Comparison of ENCODE assay signal across 1 fruit fly cellular context in the genomic region with DNA sequence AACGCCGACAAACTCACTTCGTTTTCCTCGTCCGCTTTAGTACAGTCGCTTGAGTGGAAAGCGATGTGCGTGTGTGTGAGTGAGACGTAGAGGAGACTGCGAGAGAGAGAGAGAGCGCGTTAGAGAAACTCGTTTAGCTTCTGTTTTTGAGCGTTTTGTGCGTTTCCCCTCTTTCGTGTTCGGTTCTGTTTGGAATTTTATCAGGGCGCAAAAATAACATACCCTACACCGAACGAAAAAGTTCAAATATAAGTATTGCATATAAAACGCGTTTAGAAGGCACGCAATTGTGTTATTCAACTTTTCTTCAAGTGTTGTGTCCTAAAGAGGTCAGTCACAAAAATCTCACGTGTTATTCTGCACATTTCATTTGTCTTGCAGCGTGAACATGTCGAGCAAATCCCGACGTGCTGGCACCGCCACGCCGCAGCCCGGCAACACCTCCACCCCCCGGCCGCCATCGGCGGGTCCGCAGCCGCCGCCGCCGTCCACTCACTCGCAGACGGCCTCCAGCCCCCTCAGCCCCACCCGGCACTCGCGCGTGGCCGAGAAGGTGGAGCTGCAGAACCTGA.
TF ChIP-seq lines count a peak whose summit lies in the region.

No protein-coding gene starts in this region.

TF ChIP-seq in whole organism, embryonic, 481 proteins besides CTCF, POLR2A, EP300 and RAD21 (continued from another document and continues in another):
- peak; percentile 70; the same call in 2 of the 4 replicates for TF ChIP-seq chinmo (GFP tag; IDR thresholded peaks at IDR 0.05; lab: Robert Waterston, UW; ENCODE audit: partially characterized antibody)
- TF ChIP-seq wdn (GFP tag; IDR thresholded peaks at IDR 0.05; lab: Robert Waterston, UW): peak; percentile 60
- peak; percentile 73 for TF ChIP-seq CG10274 (GFP tag; optimal IDR thresholded peaks at IDR 0.05; lab: Kevin White, UChicago)
- TF ChIP-seq scrt (GFP tag; optimal IDR thresholded peaks at IDR 0.05; lab: Kevin White, UChicago): peak; percentile 26
- TF ChIP-seq E2f2 (GFP tag; IDR thresholded peaks at IDR 0.05; lab: Robert Waterston, UW): peak; percentile 47
- TF ChIP-seq CG30431 (GFP tag; optimal IDR thresholded peaks at IDR 0.05; lab: Kevin White, UChicago): no peak
- TF ChIP-seq psq (GFP tag; optimal IDR thresholded peaks at IDR 0.05; lab: Kevin White, UChicago): peak; percentile 44
- TF ChIP-seq nmo (GFP tag; optimal IDR thresholded peaks at IDR 0.05; lab: Kevin White, UChicago): peak; percentile 27
- no peak for TF ChIP-seq gcm (GFP tag; optimal IDR thresholded peaks at IDR 0.05; lab: Kevin White, UChicago)
- TF ChIP-seq Trl (optimal IDR thresholded peaks at IDR 0.05; lab: Kevin White, UChicago): peak; percentile 81 to 90
- peak; percentile 49 for TF ChIP-seq Trl (GFP tag; optimal IDR thresholded peaks at IDR 0.05; lab: Kevin White, UChicago)
- peak; percentile 24 for TF ChIP-seq Bgb (GFP tag; IDR thresholded peaks at IDR 0.05; lab: Robert Waterston, UW; ENCODE audit: partially characterized antibody)
- TF ChIP-seq inv (GFP tag; IDR thresholded peaks at IDR 0.05; lab: Robert Waterston, UW; ENCODE audit: partially characterized antibody): no peak
- peak; percentile 58 for TF ChIP-seq CG6854 (GFP tag; optimal IDR thresholded peaks at IDR 0.05; lab: Kevin White, UChicago)
- peak; percentile 31 for TF ChIP-seq CG8388 (GFP tag; optimal IDR thresholded peaks at IDR 0.05; lab: Kevin White, UChicago)
- peak; percentile 27 for TF ChIP-seq Dad (GFP tag; optimal IDR thresholded peaks at IDR 0.05; lab: Kevin White, UChicago)
- peak; percentile 49 for TF ChIP-seq Antp (GFP tag; optimal IDR thresholded peaks at IDR 0.05; lab: Kevin White, UChicago)
- peak; percentile 39 for TF ChIP-seq CG6765 (GFP tag; optimal IDR thresholded peaks at IDR 0.05; lab: Kevin White, UChicago)
- no peak for TF ChIP-seq wor (GFP tag; IDR thresholded peaks at IDR 0.05; lab: Robert Waterston, UW)
- TF ChIP-seq Ets97D (GFP tag; optimal IDR thresholded peaks at IDR 0.05; lab: Kevin White, UChicago): no peak
- TF ChIP-seq ab (GFP tag; optimal IDR thresholded peaks at IDR 0.05; lab: Kevin White, UChicago): peak; percentile 15
- TF ChIP-seq CG16813 (GFP tag; IDR thresholded peaks at IDR 0.05; lab: Robert Waterston, UW; ENCODE audit: partially characterized antibody): peak; percentile 36; the same call in 1 of the 3 replicates
- peak; percentile 7; the same call in 1 of the 2 replicates for TF ChIP-seq esg (GFP tag; conservative IDR thresholded peaks at IDR 0.05; lab: Robert Waterston, UW)
- peak; percentile 68 for TF ChIP-seq Hr39 (optimal IDR thresholded peaks at IDR 0.05; lab: Kevin White, UChicago)
- peak; percentile 46 for TF ChIP-seq CG3847 (GFP tag; IDR thresholded peaks at IDR 0.05; lab: Robert Waterston, UW)
- peak; percentile 4 for TF ChIP-seq CG14710 (tag; optimal IDR thresholded peaks at IDR 0.05; lab: Kevin White, UChicago)
- peak; percentile 61 for TF ChIP-seq CHES-1-like (GFP tag; optimal IDR thresholded peaks at IDR 0.05; lab: Kevin White, UChicago)
- TF ChIP-seq Neu2 (GFP tag; optimal IDR thresholded peaks at IDR 0.05; lab: Kevin White, UChicago; ENCODE audit: borderline replicate concordance): no peak
- no peak for TF ChIP-seq Rx (GFP tag; IDR thresholded peaks at IDR 0.05; lab: Robert Waterston, UW)
- peak; percentile 54; the same call in 1 of the 2 replicates for TF ChIP-seq sisA (GFP tag; IDR thresholded peaks at IDR 0.05; lab: Robert Waterston, UW)
- TF ChIP-seq lab (GFP tag; optimal IDR thresholded peaks at IDR 0.05; lab: Kevin White, UChicago): no peak
- TF ChIP-seq Eip74EF (GFP tag; optimal IDR thresholded peaks at IDR 0.05; lab: Kevin White, UChicago): peak in 1 of 2 experiments; percentile 22
- 0 out of 2 replicates have a peak, but pooled peaks have one; percentile 5 for TF ChIP-seq CG13287 (GFP tag; IDR thresholded peaks at IDR 0.05; lab: Robert Waterston, UW; ENCODE audit: partially characterized antibody)
- no peak for TF ChIP-seq CG12769 (tag; optimal IDR thresholded peaks at IDR 0.05; lab: Kevin White, UChicago)
- 0 out of 3 replicates have a peak, but pooled peaks have one; percentile 50 for TF ChIP-seq CG6175 (GFP tag; IDR thresholded peaks at IDR 0.05; lab: Robert Waterston, UW)
- TF ChIP-seq Ravus (GFP tag; IDR thresholded peaks at IDR 0.05; lab: Robert Waterston, UW): no peak
- peak; percentile 57 for TF ChIP-seq PHDP (tag; optimal IDR thresholded peaks at IDR 0.05; lab: Kevin White, UChicago)
- TF ChIP-seq CG17829 (tag; optimal IDR thresholded peaks at IDR 0.05; lab: Kevin White, UChicago): peak; percentile 8
- TF ChIP-seq insv (GFP tag; optimal IDR thresholded peaks at IDR 0.05; lab: Kevin White, UChicago): peak in 1 of 2 experiments; percentile 27
- no peak for TF ChIP-seq hb (GFP tag; IDR thresholded peaks at IDR 0.05; lab: Robert Waterston, UW; ENCODE audit: partially characterized antibody)
- peak; percentile 57; the same call in 2 of the 3 replicates for TF ChIP-seq tgo (GFP tag; IDR thresholded peaks at IDR 0.05; lab: Robert Waterston, UW)
- TF ChIP-seq CG7556 (GFP tag; optimal IDR thresholded peaks at IDR 0.05; lab: Kevin White, UChicago): peak; percentile 44
- TF ChIP-seq ttk (GFP tag; IDR thresholded peaks at IDR 0.05; lab: Robert Waterston, UW): peak; percentile 27; the same call in 1 of the 2 replicates
- TF ChIP-seq kay (GFP tag; optimal IDR thresholded peaks at IDR 0.05; lab: Kevin White, UChicago): peak; percentile 11
- peak; percentile 95 for TF ChIP-seq crol (GFP tag; IDR thresholded peaks at IDR 0.05; lab: Robert Waterston, UW)
- no peak; the same call in 1 of the 2 replicates for TF ChIP-seq CG6272 (GFP tag; IDR thresholded peaks at IDR 0.05; lab: Robert Waterston, UW)
- TF ChIP-seq Hr78 (GFP tag; optimal IDR thresholded peaks at IDR 0.05; lab: Kevin White, UChicago): peak in 1 of 2 experiments; percentile 34
- TF ChIP-seq CG9727 (GFP tag; optimal IDR thresholded peaks at IDR 0.05; lab: Kevin White, UChicago): peak; percentile 53
- TF ChIP-seq Atf6 (GFP tag; IDR thresholded peaks at IDR 0.05; lab: Robert Waterston, UW): peak; percentile 71
- peak; percentile 14 for TF ChIP-seq CG18011 (GFP tag; optimal IDR thresholded peaks at IDR 0.05; lab: Kevin White, UChicago)
- 0 out of 2 replicates have a peak, but pooled peaks have one; percentile 47 for TF ChIP-seq NFAT (GFP tag; IDR thresholded peaks at IDR 0.05; lab: Robert Waterston, UW)
- peak; percentile 49 for TF ChIP-seq dm (GFP tag; optimal IDR thresholded peaks at IDR 0.05; lab: Kevin White, UChicago)
- peak; percentile 70 for TF ChIP-seq her (GFP tag; optimal IDR thresholded peaks at IDR 0.05; lab: Kevin White, UChicago)
- peak; percentile 71 for TF ChIP-seq lilli (GFP tag; optimal IDR thresholded peaks at IDR 0.05; lab: Kevin White, UChicago)
- TF ChIP-seq Mes4 (GFP tag; optimal IDR thresholded peaks at IDR 0.05; lab: Kevin White, UChicago): peak; percentile 18
- TF ChIP-seq cas (GFP tag; IDR thresholded peaks at IDR 0.05; lab: Robert Waterston, UW): peak; percentile 36; the same call in 1 of the 2 replicates
- TF ChIP-seq CG13775 (GFP tag; optimal IDR thresholded peaks at IDR 0.05; lab: Kevin White, UChicago): peak; percentile 49
- TF ChIP-seq CG4328 (GFP tag; optimal IDR thresholded peaks at IDR 0.05; lab: Kevin White, UChicago): no peak
- peak; percentile 13 for TF ChIP-seq tx (GFP tag; optimal IDR thresholded peaks at IDR 0.05; lab: Kevin White, UChicago)
- TF ChIP-seq CG12071 (GFP tag; optimal IDR thresholded peaks at IDR 0.05; lab: Kevin White, UChicago): peak; percentile 32
- peak; percentile 55 for TF ChIP-seq Hsf (GFP tag; optimal IDR thresholded peaks at IDR 0.05; lab: Kevin White, UChicago)
- peak; percentile 26 for TF ChIP-seq CG13296 (GFP tag; optimal IDR thresholded peaks at IDR 0.05; lab: Kevin White, UChicago)
- peak; percentile 34 for TF ChIP-seq pum (GFP tag; optimal IDR thresholded peaks at IDR 0.05; lab: Kevin White, UChicago)
- peak; percentile 45 for TF ChIP-seq NfI (GFP tag; optimal IDR thresholded peaks at IDR 0.05; lab: Kevin White, UChicago)
- TF ChIP-seq bcd (GFP tag; optimal IDR thresholded peaks at IDR 0.05; lab: Kevin White, UChicago): peak; percentile 53
- no peak for TF ChIP-seq salm (tag; optimal IDR thresholded peaks at IDR 0.05; lab: Kevin White, UChicago)
- no peak for TF ChIP-seq gsb-n (tag; optimal IDR thresholded peaks at IDR 0.05; lab: Kevin White, UChicago)
- TF ChIP-seq CG10565 (GFP tag; optimal IDR thresholded peaks at IDR 0.05; lab: Kevin White, UChicago): no peak
- TF ChIP-seq cg (GFP tag; optimal IDR thresholded peaks at IDR 0.05; lab: Kevin White, UChicago): peak; percentile 88
- TF ChIP-seq grn (GFP tag; optimal IDR thresholded peaks at IDR 0.05; lab: Kevin White, UChicago): no peak
- TF ChIP-seq Deaf1 (tag; optimal IDR thresholded peaks at IDR 0.05; lab: Kevin White, UChicago): peak; percentile 66
- TF ChIP-seq CrebB (tag; optimal IDR thresholded peaks at IDR 0.05; lab: Kevin White, UChicago): peak; percentile 36
- no peak for TF ChIP-seq Atf-2 (GFP tag; optimal IDR thresholded peaks at IDR 0.05; lab: Kevin White, UChicago)
- no peak for TF ChIP-seq zen (tag; optimal IDR thresholded peaks at IDR 0.05; lab: Kevin White, UChicago)
- TF ChIP-seq Myb (GFP tag; optimal IDR thresholded peaks at IDR 0.05; lab: Kevin White, UChicago): no peak
- TF ChIP-seq Hr3 (GFP tag; optimal IDR thresholded peaks at IDR 0.05; lab: Kevin White, UChicago): peak; percentile 50
- peak; percentile 9 for TF ChIP-seq pnt (GFP tag; optimal IDR thresholded peaks at IDR 0.05; lab: Kevin White, UChicago)
- TF ChIP-seq Ptx1 (GFP tag; IDR thresholded peaks at IDR 0.05; lab: Robert Waterston, UW): peak; percentile 69
- 0 out of 2 replicates have a peak, but pooled peaks have one; percentile 35 for TF ChIP-seq CG32772 (GFP tag; IDR thresholded peaks at IDR 0.05; lab: Robert Waterston, UW)
- TF ChIP-seq Hand (GFP tag; optimal IDR thresholded peaks at IDR 0.05; lab: Kevin White, UChicago): peak; percentile 35
- TF ChIP-seq trem (tag; optimal IDR thresholded peaks at IDR 0.05; lab: Kevin White, UChicago): peak; percentile 26
- peak; percentile 76 for TF ChIP-seq CG2120 (GFP tag; optimal IDR thresholded peaks at IDR 0.05; lab: Kevin White, UChicago)
- peak; percentile 42; the same call in 1 of the 3 replicates for TF ChIP-seq ase (GFP tag; IDR thresholded peaks at IDR 0.05; lab: Robert Waterston, UW)
- TF ChIP-seq CG12236 (GFP tag; optimal IDR thresholded peaks at IDR 0.05; lab: Kevin White, UChicago): no peak
- no peak for TF ChIP-seq fd64A (GFP tag; optimal IDR thresholded peaks at IDR 0.05; lab: Kevin White, UChicago)
- TF ChIP-seq slbo (GFP tag; IDR thresholded peaks at IDR 0.05; lab: Robert Waterston, UW): peak; percentile 71
- no peak for TF ChIP-seq Scr (GFP tag; IDR thresholded peaks at IDR 0.05; lab: Robert Waterston, UW; ENCODE audit: partially characterized antibody)
- no peak; the same call in 1 of the 2 replicates for TF ChIP-seq peb (GFP tag; IDR thresholded peaks at IDR 0.05; lab: Robert Waterston, UW)
- TF ChIP-seq CG8089 (GFP tag; optimal IDR thresholded peaks at IDR 0.05; lab: Kevin White, UChicago): peak; percentile 21
- TF ChIP-seq kni (GFP tag; optimal IDR thresholded peaks at IDR 0.05; lab: Kevin White, UChicago): no peak
- peak; percentile 36 for TF ChIP-seq CG18262 (tag; optimal IDR thresholded peaks at IDR 0.05; lab: Kevin White, UChicago)
- TF ChIP-seq zf30C (GFP tag; optimal IDR thresholded peaks at IDR 0.05; lab: Kevin White, UChicago): peak; percentile 96
- TF ChIP-seq CG7987 (GFP tag; optimal IDR thresholded peaks at IDR 0.05; lab: Kevin White, UChicago): peak; percentile 42
- peak; percentile 36; the same call in 1 of the 2 replicates for TF ChIP-seq chm (GFP tag; IDR thresholded peaks at IDR 0.05; lab: Robert Waterston, UW)
- peak; percentile 40 for TF ChIP-seq CG12942 (GFP tag; optimal IDR thresholded peaks at IDR 0.05; lab: Kevin White, UChicago)
- no peak for TF ChIP-seq Kr (GFP tag; optimal IDR thresholded peaks at IDR 0.05; lab: Kevin White, UChicago)
- TF ChIP-seq tio (GFP tag; optimal IDR thresholded peaks at IDR 0.05; lab: Kevin White, UChicago): no peak
- TF ChIP-seq CG11695 (GFP tag; IDR thresholded peaks at IDR 0.05; lab: Robert Waterston, UW): peak; percentile 70
- peak; percentile 11 for TF ChIP-seq chn (GFP tag; optimal IDR thresholded peaks at IDR 0.05; lab: Kevin White, UChicago)
- peak; percentile 38 for TF ChIP-seq pho (GFP tag; optimal IDR thresholded peaks at IDR 0.05; lab: Kevin White, UChicago)
- TF ChIP-seq Mrtf (GFP tag; IDR thresholded peaks at IDR 0.05; lab: Robert Waterston, UW): peak; percentile 50; the same call in 1 of the 3 replicates
- 0 out of 3 replicates have a peak, but pooled peaks have one; percentile 18 for TF ChIP-seq otp (GFP tag; IDR thresholded peaks at IDR 0.05; lab: Robert Waterston, UW)
- peak; percentile 30 for TF ChIP-seq org-1 (GFP tag; optimal IDR thresholded peaks at IDR 0.05; lab: Kevin White, UChicago)
- TF ChIP-seq maf-S (GFP tag; optimal IDR thresholded peaks at IDR 0.05; lab: Kevin White, UChicago): peak; percentile 7
- no peak for TF ChIP-seq hkb (optimal IDR thresholded peaks at IDR 0.05; lab: Kevin White, UChicago)
- TF ChIP-seq hkb (GFP tag; IDR thresholded peaks at IDR 0.05; lab: Robert Waterston, UW): peak; percentile 80
- TF ChIP-seq grau (tag; optimal IDR thresholded peaks at IDR 0.05; lab: Kevin White, UChicago): peak; percentile 63
- TF ChIP-seq gcm2 (GFP tag; optimal IDR thresholded peaks at IDR 0.05; lab: Kevin White, UChicago): no peak
- TF ChIP-seq bab2 (GFP tag; optimal IDR thresholded peaks at IDR 0.05; lab: Kevin White, UChicago): peak; percentile 61
- peak; percentile 15 for TF ChIP-seq MESR4 (GFP tag; optimal IDR thresholded peaks at IDR 0.05; lab: Kevin White, UChicago)
- no peak for TF ChIP-seq h (optimal IDR thresholded peaks at IDR 0.05; lab: Kevin White, UChicago)
- TF ChIP-seq Dll (GFP tag; IDR thresholded peaks at IDR 0.05; lab: Robert Waterston, UW; ENCODE audit: partially characterized antibody): 0 out of 4 replicates have a peak, but pooled peaks have one; percentile 9
- TF ChIP-seq Dfd (GFP tag; optimal IDR thresholded peaks at IDR 0.05; lab: Kevin White, UChicago): no peak
- TF ChIP-seq CG9817 (tag; optimal IDR thresholded peaks at IDR 0.05; lab: Kevin White, UChicago): peak; percentile 27
- TF ChIP-seq lov (optimal IDR thresholded peaks at IDR 0.05; lab: Kevin White, UChicago): no peak
- TF ChIP-seq lov (GFP tag; IDR thresholded peaks at IDR 0.05; lab: Robert Waterston, UW): 0 out of 3 replicates have a peak, but pooled peaks have one; percentile 42
- no peak for TF ChIP-seq gem (tag; optimal IDR thresholded peaks at IDR 0.05; lab: Kevin White, UChicago)
- peak; percentile 38 for TF ChIP-seq onecut (GFP tag; IDR thresholded peaks at IDR 0.05; lab: Robert Waterston, UW)
- TF ChIP-seq hbn (GFP tag; IDR thresholded peaks at IDR 0.05; lab: Robert Waterston, UW; ENCODE audit: partially characterized antibody): no peak; the same call in 1 of the 2 replicates
